Worm (Caenorhabditis elegans) whole organism, early embryonic: ENCODE data around the gene icln-1.

Experiments
- aly-1 ChIP-seq: sonication (generic microtip); optimal IDR thresholded peaks from 2 replicates; lab custom pipeline; 2016; ENCODE audit warnings: missing genetic modification characterization, missing compliant biosample characterization
- ama-1 ChIP-seq: fragments of 150-350 bp; optimal IDR thresholded peaks from 2 replicates; lab custom pipeline; 2014
- flt-1 ChIP-seq: fragments of 200-800 bp; sonication (Bioruptor generic); IDR thresholded peaks from 2 replicates; pipeline ENCODE4 v1.3.6; 2022; ENCODE audit warnings: missing genetic modification characterization, missing compliant biosample characterization
- tbx-11 ChIP-seq: fragments of 200-800 bp; sonication (Bioruptor generic); IDR thresholded peaks from 2 replicates; pipeline ENCODE4 v1.3.6; 2022; ENCODE audit warnings: missing genetic modification characterization, missing compliant biosample characterization
- tra-4 ChIP-seq: sonication (generic microtip); optimal IDR thresholded peaks from 2 replicates; lab custom pipeline; 2017; ENCODE audit warnings: missing genetic modification characterization, missing compliant biosample characterization

DNA sequence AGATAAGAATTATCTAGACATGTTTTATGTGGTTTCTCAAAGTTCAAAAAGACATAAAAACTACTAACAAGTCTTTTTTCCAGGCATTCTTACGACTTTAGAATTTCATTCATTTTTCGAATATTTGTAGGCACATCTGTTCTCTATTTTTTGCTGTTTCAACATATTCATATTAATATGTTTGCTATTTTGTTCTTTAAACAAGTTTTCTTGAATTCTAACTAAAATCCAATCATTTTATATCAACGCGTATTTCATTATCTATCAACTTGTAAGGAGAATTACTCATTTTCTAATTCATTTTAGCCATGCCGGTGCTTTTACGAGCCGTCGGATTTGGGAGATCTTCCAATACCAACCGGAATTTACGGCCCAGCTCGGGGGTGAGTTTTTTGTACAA lies 13.4 kb downstream of the icln-1 start, which contains the start of gene twk-8:
- TF ChIP-seq flt-1 (GFP tag; lab: Robert Waterston, UW) (no peak), ama-1 (lab: Kevin White, UChicago) (no peak), tbx-11 (no peak), tra-4 (tag; lab: Kevin White, UChicago) (no peak), aly-1 (tag; lab: Kevin White, UChicago) (no peak)
